Fruit fly (Drosophila melanogaster): Measurements from ENCODE around the gene Srp54.

Gene Srp54

dm6 chr2L:9915011-9915850, 2.5 kb downstream of the Srp54 start, which contains the start of gene yip2 (continued):
- no peak for TF ChIP-seq fru (optimal IDR thresholded peaks at IDR 0.05)
- no peak for TF ChIP-seq CG8089 (GFP tag; optimal IDR thresholded peaks at IDR 0.05)
- TF ChIP-seq NfI (GFP tag; optimal IDR thresholded peaks at IDR 0.05) = peak; percentile 58
- no peak for TF ChIP-seq gcm2 (GFP tag; optimal IDR thresholded peaks at IDR 0.05)
- TF ChIP-seq CG6854 (GFP tag; optimal IDR thresholded peaks at IDR 0.05) = peak; percentile 57
- peak; percentile 88 for TF ChIP-seq zf30C (GFP tag; optimal IDR thresholded peaks at IDR 0.05)
- TF ChIP-seq CG9215 (GFP tag; IDR thresholded peaks at IDR 0.05) = no peak
- peak; percentile 53 for TF ChIP-seq CG7786 (GFP tag; optimal IDR thresholded peaks at IDR 0.05)
- peak; percentile 42 for TF ChIP-seq maf-S (GFP tag; optimal IDR thresholded peaks at IDR 0.05)
- no peak for TF ChIP-seq CG9876 (GFP tag; optimal IDR thresholded peaks at IDR 0.05)
- TF ChIP-seq lbe (GFP tag; optimal IDR thresholded peaks at IDR 0.05) = peak; percentile 75
- TF ChIP-seq CG3726 (GFP tag; IDR thresholded peaks at IDR 0.05) = no peak
- TF ChIP-seq Lhr (GFP tag; optimal IDR thresholded peaks at IDR 0.05) = no peak
- peak; percentile 95 for TF ChIP-seq Drgx (GFP tag; IDR thresholded peaks at IDR 0.05)
- TF ChIP-seq esg (GFP tag; conservative IDR thresholded peaks at IDR 0.05) = no peak
- no peak for TF ChIP-seq hth (optimal IDR thresholded peaks at IDR 0.05)
- no peak for TF ChIP-seq CG1647 (GFP tag; optimal IDR thresholded peaks at IDR 0.05)
- peak; percentile 17 for TF ChIP-seq Mad (GFP tag; optimal IDR thresholded peaks at IDR 0.05)
- no peak for TF ChIP-seq tna (GFP tag; IDR thresholded peaks at IDR 0.05; ENCODE audit: partially characterized antibody)
- no peak for TF ChIP-seq CG3838 (GFP tag; optimal IDR thresholded peaks at IDR 0.05)
- TF ChIP-seq Ssrp (tag; optimal IDR thresholded peaks at IDR 0.05) = peak; percentile 29
- TF ChIP-seq CG3995 (GFP tag; optimal IDR thresholded peaks at IDR 0.05) = peak; percentile 14
- peak; percentile 72 for TF ChIP-seq zfh1 (GFP tag; IDR thresholded peaks at IDR 0.05)
- TF ChIP-seq CG7987 (GFP tag; optimal IDR thresholded peaks at IDR 0.05) = peak; percentile 37
- TF ChIP-seq lab (GFP tag; optimal IDR thresholded peaks at IDR 0.05) = peak; percentile 79
- TF ChIP-seq bbx (GFP tag; IDR thresholded peaks at IDR 0.05; ENCODE audit: partially characterized antibody) = no peak; the same call in 1 of the 2 replicates
- peak; percentile 18 for TF ChIP-seq tx (GFP tag; optimal IDR thresholded peaks at IDR 0.05)
- TF ChIP-seq Pdp1 (GFP tag; optimal IDR thresholded peaks at IDR 0.05) = peak; percentile 45 to 47
- TF ChIP-seq nerfin-1 (tag; optimal IDR thresholded peaks at IDR 0.05) = peak; percentile 3
- TF ChIP-seq Atf3 (GFP tag; optimal IDR thresholded peaks at IDR 0.05) = peak; percentile 45
- TF ChIP-seq ac (GFP tag; optimal IDR thresholded peaks at IDR 0.05) = no peak
- peak; percentile 54 for TF ChIP-seq Hand (GFP tag; optimal IDR thresholded peaks at IDR 0.05)
- no peak for TF ChIP-seq NC2α (GFP tag; optimal IDR thresholded peaks at IDR 0.05)
- peak; percentile 34 for TF ChIP-seq HLH54F (GFP tag; optimal IDR thresholded peaks at IDR 0.05)
- TF ChIP-seq nom (GFP tag; optimal IDR thresholded peaks at IDR 0.05) = peak; percentile 100
- peak; percentile 5 for TF ChIP-seq CG4854 (GFP tag; optimal IDR thresholded peaks at IDR 0.05)
- no peak for TF ChIP-seq CG10654 (GFP tag; optimal IDR thresholded peaks at IDR 0.05)
- peak; percentile 39 for TF ChIP-seq CG9609 (GFP tag; optimal IDR thresholded peaks at IDR 0.05)
- TF ChIP-seq ems (GFP tag; optimal IDR thresholded peaks at IDR 0.05) = peak; percentile 17
- no peak for TF ChIP-seq Stat92E (GFP tag; optimal IDR thresholded peaks at IDR 0.05)
- peak; percentile 84 for TF ChIP-seq row (GFP tag; IDR thresholded peaks at IDR 0.05)
- peak; percentile 14 for TF ChIP-seq CG1529 (GFP tag; optimal IDR thresholded peaks at IDR 0.05)
- TF ChIP-seq CG12744 (GFP tag; optimal IDR thresholded peaks at IDR 0.05) = peak; percentile 7
- no peak for TF ChIP-seq tll (GFP tag; optimal IDR thresholded peaks at IDR 0.05)
- no peak for TF ChIP-seq sr (GFP tag; IDR thresholded peaks at IDR 0.05)
- TF ChIP-seq ci (GFP tag; IDR thresholded peaks at IDR 0.05) = peak; percentile 93
- peak; percentile 63 for TF ChIP-seq CG11695 (GFP tag; IDR thresholded peaks at IDR 0.05)
- no peak for TF ChIP-seq pnt (GFP tag; optimal IDR thresholded peaks at IDR 0.05)
- peak; percentile 32; the same call in 1 of the 2 replicates for TF ChIP-seq CG11696 (GFP tag; IDR thresholded peaks at IDR 0.05)

Data from whole organism, embryonic.